Worm (Caenorhabditis elegans) whole organism, L4 larva: ENCODE measurements around the gene orc-3.
A peak's percentile ranks its signal among the peaks of the same experiment; 100 is the strongest.

Experiments
- F26F4.8 ChIP-seq: fragments of 200-800 bp; sonication (Bioruptor generic); conservative IDR thresholded peaks from 2 replicates; pipeline ENCODE4 v1.3.6; 2022; ENCODE audit warnings: missing genetic modification characterization, missing compliant biosample characterization
- T20F7.1 ChIP-seq: fragments of 200-800 bp; sonication (Bioruptor generic); optimal IDR thresholded peaks from 2 replicates; lab custom pipeline; 2018; ENCODE audit warnings: mild to moderate bottlenecking, missing genetic modification characterization, missing compliant biosample characterization
- Y48G9A.11 ChIP-seq: fragments of 200-800 bp; sonication (Bioruptor generic); IDR thresholded peaks from 2 replicates; pipeline ENCODE4 v1.3.6; 2022; ENCODE audit warnings: missing genetic modification reagents, missing genetic modification characterization, missing compliant biosample characterization
- ZK546.5 ChIP-seq, 2 experiments: sonication (generic microtip); optimal IDR thresholded peaks; 2 replicates each; lab custom pipeline; 2017; ENCODE audit warnings: missing biosample characterization in 2 of 2, missing genetic modification characterization in 2 of 2
- aha-1 ChIP-seq: fragments of 150-350 bp; peaks from one replicate; lab custom pipeline; 2014; ENCODE audit warnings: missing biosample characterization, missing genetic modification characterization
- ama-1 ChIP-seq: fragments of 150-350 bp; optimal IDR thresholded peaks from 2 replicates; lab custom pipeline; 2014; ENCODE audit warnings: inconsistent platforms, mixed read lengths
- arid-1 ChIP-seq: fragments of 200-800 bp; sonication (Bioruptor generic); conservative IDR thresholded peaks from 2 replicates; pipeline ENCODE4 v1.3.6; 2022; ENCODE audit warnings: missing genetic modification reagents, missing genetic modification characterization, missing compliant biosample characterization
- ceh-20 ChIP-seq: fragments of 200-800 bp; sonication (Bioruptor generic); IDR thresholded peaks from 2 replicates; pipeline ENCODE4 v1.3.6; 2022; ENCODE audit warnings: missing genetic modification reagents, missing genetic modification characterization, missing compliant biosample characterization
- ceh-28 ChIP-seq: fragments of 150-350 bp; optimal IDR thresholded peaks from 2 replicates; lab custom pipeline; 2014; ENCODE audit warnings: missing biosample characterization, missing genetic modification reagents, missing genetic modification characterization
- ces-1 ChIP-seq: fragments of 150-350 bp; sonication (generic microtip); optimal IDR thresholded peaks from 4 replicates; lab custom pipeline; 2014; ENCODE audit warnings: missing biosample characterization, missing genetic modification reagents, missing genetic modification characterization
- cey-2 ChIP-seq: sonication (generic microtip); optimal IDR thresholded peaks from 3 replicates; lab custom pipeline; 2017; ENCODE audit warnings: missing genetic modification characterization, mild to moderate bottlenecking, missing compliant biosample characterization, antibody characterized with exemption, borderline replicate concordance; ENCODE audit not compliant: insufficient read depth
- daf-16 ChIP-seq, 3 experiments: sonication (generic microtip); optimal IDR thresholded peaks; 2 replicates each; lab custom pipeline; 2016 to 2017; ENCODE audit warnings: missing genetic modification characterization in 3 of 3, missing genetic modification reagents in 3 of 3, mild to moderate bottlenecking in 2 of 3, missing compliant biosample characterization in 2 of 3, missing biosample characterization in 1 of 3, moderate library complexity in 1 of 3
- dmd-6 ChIP-seq: fragments of 200-800 bp; sonication (Bioruptor generic); IDR thresholded peaks from 2 replicates; pipeline ENCODE4 v1.3.6; 2022; ENCODE audit warnings: missing genetic modification reagents, missing genetic modification characterization, missing compliant biosample characterization
- dve-1 ChIP-seq: sonication (generic microtip); optimal IDR thresholded peaks from 2 replicates; lab custom pipeline; 2017; ENCODE audit warnings: antibody characterized with exemption, mild to moderate bottlenecking, missing genetic modification characterization, missing compliant biosample characterization; ENCODE audit not compliant: insufficient read depth
- egl-43 ChIP-seq: fragments of 200-800 bp; sonication (Bioruptor generic); IDR thresholded peaks from 2 replicates; pipeline ENCODE4 v1.3.6; 2022; ENCODE audit warnings: missing genetic modification reagents, missing genetic modification characterization, missing compliant biosample characterization
- gei-8 ChIP-seq: fragments of 200-800 bp; sonication (Bioruptor generic); optimal IDR thresholded peaks from 2 replicates; lab custom pipeline; 2018; ENCODE audit warnings: mild to moderate bottlenecking, missing genetic modification characterization, missing compliant biosample characterization
- hlh-11 ChIP-seq: fragments of 200-800 bp; sonication (Bioruptor generic); optimal IDR thresholded peaks from 2 replicates; lab custom pipeline; 2018; ENCODE audit warnings: mild to moderate bottlenecking, missing genetic modification characterization, missing compliant biosample characterization
- hlh-30 ChIP-seq: sonication (generic microtip); optimal IDR thresholded peaks from 2 replicates; lab custom pipeline; 2017; ENCODE audit warnings: antibody characterized with exemption, mild to moderate bottlenecking, missing genetic modification characterization, missing compliant biosample characterization; ENCODE audit not compliant: insufficient read depth
- lin-13 ChIP-seq: fragments of 150-350 bp; optimal IDR thresholded peaks from 2 replicates; lab custom pipeline; 2014; ENCODE audit warnings: missing biosample characterization, missing genetic modification reagents, missing genetic modification characterization
- lin-38 ChIP-seq: fragments of 200-800 bp; sonication (Bioruptor generic); IDR thresholded peaks from 2 replicates; pipeline ENCODE4 v1.3.6; 2022; ENCODE audit warnings: missing genetic modification reagents, missing genetic modification characterization, missing compliant biosample characterization
- madf-9 ChIP-seq: fragments of 200-800 bp; sonication (Bioruptor generic); conservative IDR thresholded peaks from 2 replicates; pipeline ENCODE4 v1.3.6; 2022; ENCODE audit warnings: missing genetic modification reagents, missing genetic modification characterization, missing compliant biosample characterization
- mdt-29 ChIP-seq: fragments of 200-800 bp; sonication (Bioruptor generic); IDR thresholded peaks from 2 replicates; pipeline ENCODE4 v1.3.6; 2022; ENCODE audit warnings: missing genetic modification reagents, missing genetic modification characterization, missing compliant biosample characterization
- mxl-2 ChIP-seq: fragments of 200-800 bp; sonication (Bioruptor generic); conservative IDR thresholded peaks from 2 replicates; pipeline ENCODE4 v1.3.6; 2022; ENCODE audit warnings: missing genetic modification reagents, missing genetic modification characterization, missing compliant biosample characterization
- mxl-3 ChIP-seq: fragments of 200-800 bp; sonication (Bioruptor generic); optimal IDR thresholded peaks from 2 replicates; lab custom pipeline; 2018; ENCODE audit warnings: mild to moderate bottlenecking, missing genetic modification characterization, missing compliant biosample characterization
- nhr-10 ChIP-seq: fragments of 150-350 bp; optimal IDR thresholded peaks from 2 replicates; lab custom pipeline; 2014; ENCODE audit warnings: missing biosample characterization, missing genetic modification characterization
- nhr-102 ChIP-seq: sonication (generic microtip); optimal IDR thresholded peaks from 2 replicates; lab custom pipeline; 2016; ENCODE audit warnings: mild to moderate bottlenecking, missing genetic modification characterization, moderate library complexity, missing compliant biosample characterization
- nhr-11 ChIP-seq: fragments of 150-350 bp; optimal IDR thresholded peaks from 2 replicates; lab custom pipeline; 2014; ENCODE audit warnings: missing biosample characterization, missing genetic modification characterization
- nhr-28 ChIP-seq: fragments of 150-350 bp; optimal IDR thresholded peaks from 2 replicates; lab custom pipeline; 2014; ENCODE audit warnings: missing biosample characterization, missing genetic modification characterization
- nhr-77 ChIP-seq: fragments of 150-350 bp; optimal IDR thresholded peaks from 2 replicates; lab custom pipeline; 2014; ENCODE audit warnings: missing biosample characterization, missing genetic modification characterization
- pha-4 ChIP-seq, 2 experiments: fragments of 150-350 bp in 1 of 2; fragments of 200-800 bp in 1 of 2; sonication (Bioruptor generic) in 1 of 2; IDR thresholded peaks in 1 of 2; optimal IDR thresholded peaks in 1 of 2; 2 replicates each; pipeline versions ENCODE4 v1.3.6 to Lab custom; 2014 to 2022; ENCODE audit warnings: missing genetic modification characterization in 2 of 2, missing genetic modification reagents in 2 of 2, missing biosample characterization in 1 of 2, missing compliant biosample characterization in 1 of 2
- php-3 ChIP-seq: fragments of 200-800 bp; sonication (Bioruptor generic); IDR thresholded peaks from 2 replicates; pipeline ENCODE4 v1.3.6; 2022; ENCODE audit warnings: missing genetic modification reagents, missing genetic modification characterization, missing compliant biosample characterization
- pqm-1 ChIP-seq: sonication (generic microtip); optimal IDR thresholded peaks from 2 replicates; lab custom pipeline; 2017; ENCODE audit warnings: missing biosample characterization, missing genetic modification characterization
- rbr-2 ChIP-seq: sonication (generic microtip); optimal IDR thresholded peaks from 2 replicates; lab custom pipeline; 2016; ENCODE audit warnings: missing genotype, missing genetic modification characterization, missing compliant biosample characterization
- snpc-1.2 ChIP-seq: fragments of 200-800 bp; sonication (Bioruptor generic); IDR thresholded peaks from 2 replicates; pipeline ENCODE4 v1.3.6; 2022; ENCODE audit warnings: missing genetic modification reagents, missing genetic modification characterization, missing compliant biosample characterization
- tag-97 ChIP-seq: fragments of 200-800 bp; sonication (Bioruptor generic); IDR thresholded peaks from 2 replicates; pipeline ENCODE4 v1.3.6; 2022; ENCODE audit warnings: missing genetic modification characterization, missing compliant biosample characterization
- tra-1 ChIP-seq: fragments of 200-800 bp; sonication (Bioruptor generic); IDR thresholded peaks from 2 replicates; pipeline ENCODE4 v1.3.6; 2022; ENCODE audit warnings: missing genetic modification reagents, missing genetic modification characterization, missing compliant biosample characterization
- unc-62 ChIP-seq, 3 experiments: fragments of 150-350 bp in 1 of 3; sonication (generic microtip); optimal IDR thresholded peaks in 2 of 3; peaks in 1 of 3; 1 replicate in 1 of 3; 2 replicates in 2 of 3; lab custom pipeline; 2014 to 2017; ENCODE audit warnings: missing biosample characterization in 3 of 3, missing genetic modification characterization in 3 of 3, missing genetic modification reagents in 3 of 3, missing genotype in 1 of 3
- zfp-3 ChIP-seq: fragments of 200-800 bp; sonication (Bioruptor generic); conservative IDR thresholded peaks from 2 replicates; pipeline ENCODE4 v1.3.6; 2022; ENCODE audit warnings: missing genetic modification reagents, missing genetic modification characterization, missing compliant biosample characterization
- zip-11 ChIP-seq: fragments of 200-800 bp; sonication (Bioruptor generic); IDR thresholded peaks from 2 replicates; pipeline ENCODE4 v1.3.6; 2022; ENCODE audit warnings: missing genetic modification characterization, missing compliant biosample characterization
- zip-2 ChIP-seq: fragments of 150-350 bp; optimal IDR thresholded peaks from 2 replicates; lab custom pipeline; 2014; ENCODE audit warnings: missing biosample characterization, missing genetic modification characterization

orc-3 gene

DNA sequence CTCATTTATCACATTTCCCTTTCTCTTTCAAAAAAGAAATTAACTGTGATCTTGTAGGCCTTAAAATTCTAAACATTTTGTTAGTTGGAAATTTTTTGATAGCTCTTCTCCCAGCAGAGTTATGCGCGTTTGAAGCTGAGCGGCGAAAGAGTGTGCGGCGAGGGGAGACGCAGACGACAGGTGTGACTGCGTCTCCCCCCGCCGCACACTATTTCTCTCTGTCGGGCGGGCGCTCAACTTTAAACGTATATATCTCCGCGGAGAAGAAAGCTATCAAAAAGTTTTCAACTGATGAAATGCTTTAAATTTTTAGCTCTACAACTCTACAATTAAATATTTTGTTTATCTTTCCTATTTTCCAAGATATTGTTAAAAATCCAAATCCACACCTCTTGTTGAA lies 11.1 kb downstream of the orc-3 start:
- TF ChIP-seq aha-1 (tag; lab: Kevin White, UChicago), result peak; percentile 64
- TF ChIP-seq lin-38 (GFP tag; lab: Robert Waterston, UW), result peak; percentile 13
- TF ChIP-seq zip-2 (tag; lab: Kevin White, UChicago), result no peak
- TF ChIP-seq, all 104 proteins: peak for 2

DNA sequence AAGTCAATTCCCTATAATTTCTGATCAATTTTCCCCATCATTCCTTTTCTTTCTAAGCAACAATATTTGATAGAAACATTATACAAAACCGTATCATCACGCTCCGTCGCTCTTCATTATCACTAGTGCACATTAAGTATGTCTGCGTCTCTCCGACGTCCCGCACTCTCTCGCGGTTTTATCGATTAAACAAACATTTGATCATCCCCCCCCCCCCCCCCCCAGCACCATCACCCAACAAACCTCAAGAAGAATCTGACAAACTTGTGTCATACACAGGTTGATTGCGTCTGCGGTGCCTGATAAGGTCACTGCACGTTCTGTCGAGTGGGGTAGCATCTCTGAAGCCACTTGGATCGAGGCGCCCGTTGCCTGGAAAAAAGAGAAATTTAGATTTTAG lies 12.1 kb downstream of the orc-3 start:
- TF ChIP-seq dve-1 (tag; lab: Kevin White, UChicago) (peak; percentile 6), tra-1 (0 out of 2 replicates have a peak, but pooled peaks have one; percentile 14), mxl-3 (GFP tag; lab: Kevin White, UChicago) (peak; percentile 61), ces-1 (no peak), lin-38 (GFP tag; lab: Robert Waterston, UW) (no peak), dmd-6 (GFP tag; lab: Robert Waterston, UW) (peak; percentile 66), hlh-11 (tag; lab: Kevin White, UChicago) (peak; percentile 81), mxl-2 (GFP tag; lab: Robert Waterston, UW) (no peak), ama-1 (lab: Kevin White, UChicago) (no peak), arid-1 (GFP tag; lab: Robert Waterston, UW) (no peak), pha-4 (GFP tag; IDR thresholded peaks at IDR 0.05; lab: Robert Waterston, UW) (peak; percentile 27; the same call in 1 of the 2 replicates), pha-4 (tag; optimal IDR thresholded peaks at IDR 0.05; lab: Kevin White, UChicago) (no peak), nhr-28 (tag; lab: Kevin White, UChicago) (peak; percentile 13), madf-9 (no peak), pqm-1 (tag; lab: Kevin White, UChicago) (peak; percentile 47), hlh-30 (peak; percentile 28), daf-16 (GFP tag; optimal IDR thresholded peaks at IDR 0.05; lab: Kevin White, UChicago) (no peak), daf-16 (tag; optimal IDR thresholded peaks at IDR 0.05; lab: Kevin White, UChicago) (peak; percentile 41), php-3 (GFP tag; lab: Robert Waterston, UW) (peak; percentile 61), tag-97 (GFP tag; lab: Robert Waterston, UW) (no peak), nhr-77 (tag; lab: Kevin White, UChicago) (peak; percentile 24)

DNA sequence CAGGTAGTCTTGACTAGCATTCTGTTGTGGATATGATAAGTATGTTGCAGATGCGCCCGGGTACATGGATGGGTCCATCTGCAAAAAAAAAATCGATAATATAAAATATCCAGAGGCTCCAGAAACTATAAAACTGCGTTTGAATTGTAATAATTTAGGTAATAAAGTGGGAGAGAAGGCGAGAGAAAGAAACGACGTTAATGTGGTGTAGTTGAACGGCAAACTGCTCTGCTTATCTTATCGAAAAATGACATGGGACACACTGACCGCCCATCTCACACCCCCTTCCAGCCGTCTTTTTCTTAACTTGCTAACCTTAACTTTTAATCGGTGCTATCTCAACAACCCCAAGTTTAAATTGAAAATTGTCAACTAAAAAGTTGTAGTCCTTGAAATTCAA lies 14.1 kb downstream of the orc-3 start:
- TF ChIP-seq hlh-30, result peak; percentile 5
- no peak for TF ChIP-seq mxl-3 (GFP tag; lab: Kevin White, UChicago)
- TF ChIP-seq egl-43 (GFP tag; lab: Robert Waterston, UW), result no peak
- peak; percentile 8 for TF ChIP-seq dve-1 (tag; lab: Kevin White, UChicago)
- TF ChIP-seq ceh-28 (tag; lab: Kevin White, UChicago), result peak; percentile 25
- no peak for TF ChIP-seq ceh-20 (GFP tag; lab: Robert Waterston, UW)
- peak in 1 of 2 experiments; percentile 51 for TF ChIP-seq unc-62 (GFP tag; optimal IDR thresholded peaks at IDR 0.05 in 1 of 2; lab: Kevin White, UChicago)
- no peak for TF ChIP-seq unc-62 (tag; optimal IDR thresholded peaks at IDR 0.05; lab: Kevin White, UChicago)
- TF ChIP-seq hlh-11 (tag; lab: Kevin White, UChicago), result peak; percentile 26
- TF ChIP-seq zip-11 (GFP tag; lab: Robert Waterston, UW), result no peak
- TF ChIP-seq daf-16 (GFP tag; optimal IDR thresholded peaks at IDR 0.05; lab: Kevin White, UChicago), result no peak
- peak; percentile 31 for TF ChIP-seq daf-16 (tag; optimal IDR thresholded peaks at IDR 0.05; lab: Kevin White, UChicago)
- TF ChIP-seq pqm-1 (tag; lab: Kevin White, UChicago), result peak; percentile 83
- TF ChIP-seq nhr-11 (tag; lab: Kevin White, UChicago), result no peak
- peak; percentile 79 for TF ChIP-seq nhr-28 (tag; lab: Kevin White, UChicago)
- TF ChIP-seq dmd-6 (GFP tag; lab: Robert Waterston, UW), result peak; percentile 46

- TF ChIP-seq nhr-10, result no peak
- TF ChIP-seq nhr-28 (tag; lab: Kevin White, UChicago), result peak; percentile 53
- no peak for TF ChIP-seq gei-8 (GFP tag; lab: Kevin White, UChicago)
- no peak for TF ChIP-seq nhr-102 (tag; lab: Kevin White, UChicago)
- no peak for TF ChIP-seq ZK546.5 (tag; optimal IDR thresholded peaks at IDR 0.05; lab: Kevin White, UChicago)
- TF ChIP-seq F26F4.8 (GFP tag; lab: Robert Waterston, UW), result no peak
- TF ChIP-seq T20F7.1 (GFP tag; lab: Kevin White, UChicago), result no peak
- TF ChIP-seq Y48G9A.11 (GFP tag; lab: Robert Waterston, UW), result no peak
- TF ChIP-seq mdt-29 (GFP tag; lab: Robert Waterston, UW), result no peak
- TF ChIP-seq mxl-3 (GFP tag; lab: Kevin White, UChicago), result peak; percentile 48
- TF ChIP-seq snpc-1.2, result no peak
- TF ChIP-seq tra-1, result no peak
- no peak for TF ChIP-seq lin-38 (GFP tag; lab: Robert Waterston, UW)
- no peak for TF ChIP-seq rbr-2 (tag; lab: Kevin White, UChicago)
- TF ChIP-seq aha-1 (tag; lab: Kevin White, UChicago), result peak; percentile 83
- TF ChIP-seq tag-97 (GFP tag; lab: Robert Waterston, UW), result no peak
- TF ChIP-seq cey-2 (tag; lab: Kevin White, UChicago), result no peak
- no peak for TF ChIP-seq lin-13 (GFP tag; lab: Kevin White, UChicago)
- TF ChIP-seq zfp-3 (GFP tag; lab: Robert Waterston, UW), result no peak
These were observed 15.6 kb downstream of the orc-3 start for ce11 chrIII:1223319-1224093.
